Worm (Caenorhabditis elegans) whole organism, early embryonic: ENCODE measurements around the gene D1046.18.

Source experiments
- B0310.2 ChIP-seq: sonication (generic microtip); optimal IDR thresholded peaks from 2 replicates; lab custom pipeline; 2016; ENCODE audit warnings: mild to moderate bottlenecking, missing genetic modification characterization, missing compliant biosample characterization
- F13C5.2 ChIP-seq: sonication (generic microtip); optimal IDR thresholded peaks from 2 replicates; lab custom pipeline; 2017; ENCODE audit warnings: mild to moderate bottlenecking, missing genetic modification characterization, inconsistent platforms, missing compliant biosample characterization
- aly-1 ChIP-seq: sonication (generic microtip); optimal IDR thresholded peaks from 2 replicates; lab custom pipeline; 2016; ENCODE audit warnings: missing genetic modification characterization, missing compliant biosample characterization
- ama-1 ChIP-seq: fragments of 150-350 bp; optimal IDR thresholded peaks from 2 replicates; lab custom pipeline; 2014
- ceh-13 ChIP-seq: fragments of 200-800 bp; sonication (Bioruptor generic); optimal IDR thresholded peaks from 2 replicates; lab custom pipeline; 2018; ENCODE audit warnings: mild to moderate bottlenecking, missing genetic modification characterization, missing compliant biosample characterization
- ceh-36 ChIP-seq: sonication (generic microtip); optimal IDR thresholded peaks from 2 replicates; lab custom pipeline; 2016; ENCODE audit warnings: missing genetic modification characterization, inconsistent platforms, missing compliant biosample characterization
- ets-7 ChIP-seq: sonication (generic microtip); optimal IDR thresholded peaks from 2 replicates; lab custom pipeline; 2016; ENCODE audit warnings: missing genotype, missing genetic modification characterization, missing compliant biosample characterization
- flt-1 ChIP-seq: fragments of 200-800 bp; sonication (Bioruptor generic); IDR thresholded peaks from 2 replicates; pipeline ENCODE4 v1.3.6; 2022; ENCODE audit warnings: missing genetic modification characterization, missing compliant biosample characterization
- hmbx-1 ChIP-seq: sonication (generic microtip); optimal IDR thresholded peaks from 2 replicates; lab custom pipeline; 2016; ENCODE audit warnings: mild to moderate bottlenecking, missing genetic modification characterization, missing compliant biosample characterization
- hmg-4 ChIP-seq: fragments of 200-800 bp; sonication (Bioruptor generic); optimal IDR thresholded peaks from 2 replicates; lab custom pipeline; 2018; ENCODE audit warnings: mild to moderate bottlenecking, missing genetic modification characterization, missing compliant biosample characterization
- hnd-1 ChIP-seq: sonication (generic microtip); optimal IDR thresholded peaks from 2 replicates; lab custom pipeline; 2016; ENCODE audit warnings: missing genetic modification characterization, missing compliant biosample characterization
- pes-1 ChIP-seq: fragments of 200-800 bp; sonication (Bioruptor generic); IDR thresholded peaks from 2 replicates; pipeline ENCODE4 v1.3.6; 2022; ENCODE audit warnings: missing genetic modification reagents, missing genetic modification characterization, missing compliant biosample characterization
- scrt-1 ChIP-seq: fragments of 200-800 bp; sonication (Bioruptor generic); IDR thresholded peaks from 2 replicates; pipeline ENCODE4 v1.3.6; 2022; ENCODE audit warnings: missing genetic modification characterization, missing compliant biosample characterization
- sea-1 ChIP-seq: fragments of 200-800 bp; sonication (Bioruptor generic); conservative IDR thresholded peaks from 2 replicates; pipeline ENCODE4 v1.3.6; 2022; ENCODE audit warnings: missing genetic modification characterization, missing compliant biosample characterization
- tbx-11 ChIP-seq: fragments of 200-800 bp; sonication (Bioruptor generic); IDR thresholded peaks from 2 replicates; pipeline ENCODE4 v1.3.6; 2022; ENCODE audit warnings: missing genetic modification characterization, missing compliant biosample characterization
- tbx-37 ChIP-seq: fragments of 200-800 bp; sonication (Bioruptor generic); conservative IDR thresholded peaks from 2 replicates; pipeline ENCODE4 v1.3.6; 2022; ENCODE audit warnings: missing genetic modification reagents, missing genetic modification characterization, missing compliant biosample characterization
- tra-4 ChIP-seq: sonication (generic microtip); optimal IDR thresholded peaks from 2 replicates; lab custom pipeline; 2017; ENCODE audit warnings: missing genetic modification characterization, missing compliant biosample characterization

The D1046.18 gene

ce11 chrIV:8979695-8980094 lies 49.7 kb downstream of the D1046.18 start, which contains the start of gene col-119:
col-119 (minus strand) TSS chrIV:8979795.
- TF ChIP-seq scrt-1 (GFP tag; lab: Robert Waterston, UW) (no peak), ceh-36 (no peak), tra-4 (tag; lab: Kevin White, UChicago) (no peak), hmg-4 (GFP tag; lab: Kevin White, UChicago) (no peak), tbx-11 (GFP tag; lab: Robert Waterston, UW) (no peak), hnd-1 (tag; lab: Kevin White, UChicago) (no peak), tbx-37 (GFP tag; lab: Robert Waterston, UW) (no peak), aly-1 (tag; lab: Kevin White, UChicago) (no peak), F13C5.2 (tag; lab: Kevin White, UChicago) (no peak), ceh-13 (GFP tag; lab: Kevin White, UChicago) (no peak), pes-1 (no peak), B0310.2 (tag; lab: Kevin White, UChicago) (no peak), ama-1 (lab: Kevin White, UChicago) (no peak), flt-1 (GFP tag; lab: Robert Waterston, UW) (no peak), hmbx-1 (tag; lab: Kevin White, UChicago) (no peak), sea-1 (GFP tag; lab: Robert Waterston, UW) (no peak), ets-7 (tag; lab: Kevin White, UChicago) (no peak)
